Worm (Caenorhabditis elegans): ENCODE data around the gene F49E12.10.

DNA sequence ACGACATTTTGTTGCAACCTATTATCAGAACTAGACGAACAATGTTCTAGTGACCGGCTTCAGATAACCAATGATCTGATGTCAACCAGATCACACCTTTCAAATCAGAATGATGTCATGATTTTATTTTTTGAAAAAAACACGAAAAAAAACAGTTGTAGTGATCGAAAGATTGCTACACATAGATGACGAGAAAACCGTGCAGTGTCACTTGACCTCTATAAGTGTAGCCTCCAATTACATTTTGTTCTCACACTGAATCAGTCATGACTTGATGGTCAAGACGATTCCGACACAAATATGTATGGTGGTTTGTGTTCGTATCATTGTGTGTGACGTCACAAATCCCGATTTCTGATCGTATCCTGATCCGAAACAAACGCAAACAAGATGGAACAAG lies 49.2 kb downstream of the F49E12.10 start:
- no peak for TF ChIP-seq nhr-25 (tag; optimal IDR thresholded peaks at IDR 0.05; ENCODE audit: borderline replicate concordance, insufficient read depth)
- TF ChIP-seq mes-2 (tag; optimal IDR thresholded peaks at IDR 0.05; ENCODE audit: poor library complexity, severe bottlenecking): no peak
- TF ChIP-seq nhr-111 (GFP tag; optimal IDR thresholded peaks at IDR 0.05): no peak
- no peak for TF ChIP-seq nhr-237 (tag; optimal IDR thresholded peaks at IDR 0.05)
